Fruit fly (Drosophila melanogaster): ENCODE results near the gene CG15202.

DNA sequence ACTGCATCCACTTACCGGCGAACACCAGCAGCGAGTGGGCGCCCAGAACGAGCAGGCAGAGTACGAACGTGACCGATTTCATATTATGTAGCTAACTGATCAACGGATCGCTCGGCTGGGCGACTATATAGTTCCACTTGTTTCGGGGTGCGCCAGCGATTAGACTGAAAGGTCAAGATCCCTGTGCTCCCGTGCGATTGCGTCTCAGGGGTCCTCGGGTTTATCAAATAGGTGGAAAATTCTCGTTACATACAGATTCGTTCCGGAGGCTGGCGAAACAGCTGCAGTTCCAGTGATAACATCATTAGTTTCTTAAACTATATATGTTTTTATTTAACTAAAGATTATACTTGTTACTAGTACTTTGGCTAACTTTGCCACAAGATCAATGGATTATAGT is 2.2 kb upstream of the CG15202 start, which contains the start of gene ssp7:
- TF ChIP-seq CG12769 (tag; optimal IDR thresholded peaks at IDR 0.05): no peak
- no peak for TF ChIP-seq lmd (GFP tag; IDR thresholded peaks at IDR 0.05)
- TF ChIP-seq CG14667 (GFP tag; IDR thresholded peaks at IDR 0.05): no peak
- no peak for TF ChIP-seq inv (GFP tag; IDR thresholded peaks at IDR 0.05; ENCODE audit: partially characterized antibody)
- no peak for TF ChIP-seq Nf-YA (GFP tag; IDR thresholded peaks at IDR 0.05)
- no peak for TF ChIP-seq bcd (GFP tag; optimal IDR thresholded peaks at IDR 0.05)
- no peak for TF ChIP-seq Trl (optimal IDR thresholded peaks at IDR 0.05)
- no peak for TF ChIP-seq Trl (GFP tag; optimal IDR thresholded peaks at IDR 0.05)
- TF ChIP-seq CG3726 (GFP tag; IDR thresholded peaks at IDR 0.05): no peak
- TF ChIP-seq HLH4C (GFP tag; IDR thresholded peaks at IDR 0.05; ENCODE audit: partially characterized antibody): no peak

Data from whole organism, embryonic.